Fruit fly (Drosophila melanogaster): ENCODE data around the gene CG31789.

CG31789 gene

dm6 chr2L:18625009-18625408 lies 19.3 kb downstream of the CG31789 start (continued):
- TF ChIP-seq Vsx1 (GFP tag; optimal IDR thresholded peaks at IDR 0.05) (no peak), CG10147 (GFP tag; optimal IDR thresholded peaks at IDR 0.05) (no peak), CG10267 (tag; optimal IDR thresholded peaks at IDR 0.05) (no peak), CG18599 (GFP tag; optimal IDR thresholded peaks at IDR 0.05) (peak; percentile 60), Scr (GFP tag; IDR thresholded peaks at IDR 0.05; ENCODE audit: partially characterized antibody) (no peak), CG3281 (GFP tag; optimal IDR thresholded peaks at IDR 0.05) (peak; percentile 7), CG4820 (GFP tag; optimal IDR thresholded peaks at IDR 0.05) (no peak), CG17568 (GFP tag; optimal IDR thresholded peaks at IDR 0.05) (peak; percentile 2), Meics (GFP tag; optimal IDR thresholded peaks at IDR 0.05) (peak; percentile 2), lilli (GFP tag; optimal IDR thresholded peaks at IDR 0.05) (no peak), CG6654 (GFP tag; optimal IDR thresholded peaks at IDR 0.05) (no peak), D19B (GFP tag; optimal IDR thresholded peaks at IDR 0.05) (no peak), Abd-B (GFP tag; optimal IDR thresholded peaks at IDR 0.05) (no peak), CG12299 (tag; optimal IDR thresholded peaks at IDR 0.05) (no peak), Bteb2 (GFP tag; optimal IDR thresholded peaks at IDR 0.05) (peak; percentile 18), CG10366 (GFP tag; IDR thresholded peaks at IDR 0.05) (no peak), Hmr (GFP tag; optimal IDR thresholded peaks at IDR 0.05) (peak; percentile 46), Dek (tag; optimal IDR thresholded peaks at IDR 0.05) (no peak), ac (GFP tag; optimal IDR thresholded peaks at IDR 0.05) (no peak), grn (GFP tag; optimal IDR thresholded peaks at IDR 0.05) (no peak), Hsf (GFP tag; optimal IDR thresholded peaks at IDR 0.05) (no peak), dimm (GFP tag; IDR thresholded peaks at IDR 0.05) (no peak), Mad (GFP tag; optimal IDR thresholded peaks at IDR 0.05) (no peak), BtbVII (GFP tag; optimal IDR thresholded peaks at IDR 0.05) (peak; percentile 51), Trl (optimal IDR thresholded peaks at IDR 0.05) (no peak), Trl (GFP tag; optimal IDR thresholded peaks at IDR 0.05) (no peak), tap (tag; optimal IDR thresholded peaks at IDR 0.05) (no peak), CG7556 (GFP tag; optimal IDR thresholded peaks at IDR 0.05) (peak; percentile 27), CG12744 (GFP tag; optimal IDR thresholded peaks at IDR 0.05) (no peak), nom (GFP tag; optimal IDR thresholded peaks at IDR 0.05) (no peak), cad (GFP tag; optimal IDR thresholded peaks at IDR 0.05) (no peak), gsb (GFP tag; IDR thresholded peaks at IDR 0.05) (no peak), fd64A (GFP tag; optimal IDR thresholded peaks at IDR 0.05) (no peak), tna (GFP tag; IDR thresholded peaks at IDR 0.05; ENCODE audit: partially characterized antibody) (no peak), ap (GFP tag; IDR thresholded peaks at IDR 0.05) (no peak), NC2β (GFP tag; optimal IDR thresholded peaks at IDR 0.05) (no peak), eve (GFP tag; optimal IDR thresholded peaks at IDR 0.05) (no peak), CG3726 (GFP tag; IDR thresholded peaks at IDR 0.05) (no peak), her (GFP tag; optimal IDR thresholded peaks at IDR 0.05) (no peak), Blimp-1 (GFP tag; optimal IDR thresholded peaks at IDR 0.05) (no peak), CG1647 (GFP tag; optimal IDR thresholded peaks at IDR 0.05) (no peak), chm (GFP tag; IDR thresholded peaks at IDR 0.05) (no peak), Dref (GFP tag; IDR thresholded peaks at IDR 0.05) (no peak), CG2199 (GFP tag; IDR thresholded peaks at IDR 0.05) (no peak), CG31224 (GFP tag; IDR thresholded peaks at IDR 0.05) (no peak), mam (GFP tag; optimal IDR thresholded peaks at IDR 0.05) (no peak), CG13894 (tag; optimal IDR thresholded peaks at IDR 0.05) (no peak), CG43689 (GFP tag; IDR thresholded peaks at IDR 0.05) (no peak), CG32772 (GFP tag; IDR thresholded peaks at IDR 0.05) (no peak), en (GFP tag; optimal IDR thresholded peaks at IDR 0.05) (no peak), CG4707 (GFP tag; optimal IDR thresholded peaks at IDR 0.05) (no peak), Med (GFP tag) (peak; percentile 69), pum (GFP tag; optimal IDR thresholded peaks at IDR 0.05) (no peak)
